Worm (Caenorhabditis elegans): ENCODE data around the gene Y50E8A.6.

ce11 chrV:14762563-14762962 lies 21.4 kb upstream of the Y50E8A.6 start:
- TF ChIP-seq hpl-2 (GFP tag; optimal IDR thresholded peaks at IDR 0.05) (no peak), nhr-11 (tag; optimal IDR thresholded peaks at IDR 0.05) (no peak), lsy-2 (tag; optimal IDR thresholded peaks at IDR 0.05) (no peak), aly-2 (tag; optimal IDR thresholded peaks at IDR 0.05) (no peak), zag-1 (tag; optimal IDR thresholded peaks at IDR 0.05) (no peak), tlp-1 (tag; optimal IDR thresholded peaks at IDR 0.05) (no peak), nhr-90 (tag; optimal IDR thresholded peaks at IDR 0.05; ENCODE audit: poor library complexity) (no peak), unc-62 (GFP tag; optimal IDR thresholded peaks at IDR 0.05) (no peak), nhr-237 (tag; optimal IDR thresholded peaks at IDR 0.05) (no peak), mef-2 (tag; optimal IDR thresholded peaks at IDR 0.05) (no peak), lin-39 (tag; optimal IDR thresholded peaks at IDR 0.05) (no peak), lir-3 (tag; optimal IDR thresholded peaks at IDR 0.05; ENCODE audit: poor library complexity) (no peak), fkh-4 (tag; optimal IDR thresholded peaks at IDR 0.05; ENCODE audit: borderline replicate concordance) (no peak)
